Worm (Caenorhabditis elegans): ENCODE data around the gene kmo-2.

kmo-2 gene

DNA sequence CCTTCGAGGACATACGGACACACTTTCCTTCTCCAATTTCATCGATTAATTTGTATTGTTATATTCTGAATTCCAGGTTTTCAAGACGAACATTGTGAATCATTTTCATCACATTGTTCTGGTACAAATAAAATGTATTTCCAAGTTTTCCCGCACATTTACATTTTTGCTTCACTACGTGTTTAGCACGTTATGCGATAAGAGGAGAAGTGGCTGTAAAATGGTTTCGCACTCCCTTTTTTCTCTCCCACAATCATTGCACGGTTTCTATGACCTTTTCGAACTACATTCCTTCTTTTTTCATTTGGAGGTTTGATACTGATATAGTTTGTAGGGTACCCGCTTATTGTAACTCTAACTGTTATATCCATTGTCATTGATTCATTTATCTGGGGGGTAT is 45.4 kb upstream of the kmo-2 start:
- TF ChIP-seq fkh-10 (GFP tag; optimal IDR thresholded peaks at IDR 0.05) (no peak), nhr-28 (tag; optimal IDR thresholded peaks at IDR 0.05) (peak; percentile 91), madf-5 (GFP tag; IDR thresholded peaks at IDR 0.05) (no peak), ceh-32 (tag; optimal IDR thresholded peaks at IDR 0.05; ENCODE audit: poor library complexity) (no peak), pqm-1 (tag; optimal IDR thresholded peaks at IDR 0.05) (peak; percentile 85), nhr-77 (tag; optimal IDR thresholded peaks at IDR 0.05) (peak; percentile 3), aha-1 (tag) (peak; percentile 30), tra-1 (GFP tag; IDR thresholded peaks at IDR 0.05) (no peak), mxl-3 (GFP tag; optimal IDR thresholded peaks at IDR 0.05) (peak; percentile 66), dmd-6 (GFP tag; IDR thresholded peaks at IDR 0.05) (peak; percentile 54), daf-16 (GFP tag; optimal IDR thresholded peaks at IDR 0.05) (no peak), daf-16 (tag; optimal IDR thresholded peaks at IDR 0.05) (no peak), unc-130 (GFP tag; optimal IDR thresholded peaks at IDR 0.05) (no peak), mdl-1 (tag; optimal IDR thresholded peaks at IDR 0.05) (peak in 1 of 2 experiments; percentile 13)

DNA sequence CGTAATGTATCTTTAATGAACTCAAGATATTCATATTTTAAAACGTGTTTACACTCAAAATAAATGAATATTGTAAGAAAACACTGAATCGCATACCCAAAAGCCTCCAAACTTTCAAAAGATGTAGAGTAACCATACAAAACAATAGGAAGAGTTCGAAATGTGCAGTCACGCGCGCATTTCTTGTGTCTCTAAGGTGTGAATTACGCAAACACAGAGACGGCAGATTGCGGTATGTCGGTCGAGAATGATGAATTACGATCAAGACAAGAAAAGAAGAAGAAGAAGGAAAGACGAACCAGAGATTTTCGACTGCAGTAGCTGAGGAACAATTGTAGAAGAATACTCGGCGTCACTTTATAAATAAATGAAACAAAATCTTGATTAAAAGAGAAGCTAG is 43.1 kb upstream of the kmo-2 start, which contains the start of gene lhpp-1:
TSS of gene lhpp-1 (minus strand) at position 354 of the 400 bp plus-strand sequence.
- TF ChIP-seq sdz-12 (GFP tag; optimal IDR thresholded peaks at IDR 0.05) (no peak), fos-1 (tag; optimal IDR thresholded peaks at IDR 0.05) (no peak), F26F4.8 (GFP tag; conservative IDR thresholded peaks at IDR 0.05) (no peak), mdl-1 (tag; optimal IDR thresholded peaks at IDR 0.05) (no peak), mes-2 (tag; optimal IDR thresholded peaks at IDR 0.05; ENCODE audit: poor library complexity, severe bottlenecking) (peak; percentile 19), aha-1 (tag) (peak; percentile 23), nhr-237 (tag; optimal IDR thresholded peaks at IDR 0.05) (no peak), nhr-28 (tag; optimal IDR thresholded peaks at IDR 0.05) (peak; percentile 46), hlh-30 (tag; optimal IDR thresholded peaks at IDR 0.05; ENCODE audit: insufficient read depth) (peak; percentile 56), ZK546.5 (tag; optimal IDR thresholded peaks at IDR 0.05) (no peak), nhr-41 (GFP tag; IDR thresholded peaks at IDR 0.05) (no peak), dpl-1 (GFP tag; optimal IDR thresholded peaks at IDR 0.05) (peak; percentile 11), nhr-6 (tag; optimal IDR thresholded peaks at IDR 0.05) (peak; percentile 53), unc-130 (GFP tag; optimal IDR thresholded peaks at IDR 0.05) (no peak)

DNA sequence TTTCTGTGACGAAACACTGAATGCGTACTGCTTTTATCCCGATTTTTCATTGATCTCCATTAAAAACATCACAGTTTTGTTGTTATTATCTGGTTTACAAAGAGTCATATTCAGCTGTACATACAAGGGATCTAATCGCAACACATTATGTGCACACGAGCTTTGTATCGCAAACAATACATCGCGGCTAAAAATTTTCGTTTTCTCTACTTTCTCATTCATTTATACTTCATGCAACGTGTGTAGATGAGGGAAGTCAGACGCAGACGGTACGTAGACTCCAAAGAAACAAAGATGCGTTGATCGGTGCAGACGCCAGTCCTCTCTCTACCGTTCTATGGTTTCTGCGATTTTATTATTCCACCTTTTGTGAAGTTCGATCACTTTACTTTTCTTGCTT is 38.5 kb upstream of the kmo-2 start, which contains the start of gene nhr-136:
TSS of gene nhr-136 (plus strand) at position 301 of the 400 bp plus-strand sequence.
- TF ChIP-seq mxl-3 (GFP tag; optimal IDR thresholded peaks at IDR 0.05) (peak; percentile 39), fos-1 (tag; optimal IDR thresholded peaks at IDR 0.05) (no peak), daf-16 (GFP tag; optimal IDR thresholded peaks at IDR 0.05) (no peak), daf-16 (tag; optimal IDR thresholded peaks at IDR 0.05) (peak; percentile 5), dve-1 (tag; optimal IDR thresholded peaks at IDR 0.05; ENCODE audit: insufficient read depth) (peak; percentile 26), nhr-28 (tag; optimal IDR thresholded peaks at IDR 0.05) (peak; percentile 42)

DNA sequence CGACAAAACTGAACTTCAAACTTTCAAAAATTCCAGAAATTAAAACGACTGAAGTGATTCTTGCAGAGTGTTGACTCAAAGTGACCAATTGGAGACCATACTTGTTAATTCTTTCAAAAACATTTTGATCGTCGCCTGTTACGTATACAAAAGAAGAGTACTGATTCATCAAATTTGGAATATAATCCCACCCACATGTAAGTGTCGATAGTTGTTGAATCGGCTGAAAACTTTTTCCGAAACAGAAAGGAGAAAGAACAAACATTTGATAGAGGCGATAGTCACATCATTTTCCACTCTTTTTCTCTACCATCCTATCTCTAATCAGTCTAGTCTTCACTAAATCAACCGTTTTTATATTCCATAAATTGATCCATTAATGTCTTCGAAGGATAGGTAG is 35.6 kb upstream of the kmo-2 start, which contains the start of gene nhr-153:
TSS of gene nhr-153 (plus strand) at position 301 of the 400 bp plus-strand sequence.
- TF ChIP-seq dpl-1 (GFP tag; optimal IDR thresholded peaks at IDR 0.05) (no peak), mes-2 (tag; optimal IDR thresholded peaks at IDR 0.05; ENCODE audit: poor library complexity, severe bottlenecking) (no peak), vab-7 (GFP tag; IDR thresholded peaks at IDR 0.05) (no peak), nhr-28 (tag; optimal IDR thresholded peaks at IDR 0.05) (peak; percentile 19), nhr-25 (tag; optimal IDR thresholded peaks at IDR 0.05; ENCODE audit: borderline replicate concordance, insufficient read depth) (no peak), ces-1 (GFP tag; optimal IDR thresholded peaks at IDR 0.05) (no peak), daf-12 (tag; optimal IDR thresholded peaks at IDR 0.05) (no peak), aha-1 (tag) (peak; percentile 67)

DNA sequence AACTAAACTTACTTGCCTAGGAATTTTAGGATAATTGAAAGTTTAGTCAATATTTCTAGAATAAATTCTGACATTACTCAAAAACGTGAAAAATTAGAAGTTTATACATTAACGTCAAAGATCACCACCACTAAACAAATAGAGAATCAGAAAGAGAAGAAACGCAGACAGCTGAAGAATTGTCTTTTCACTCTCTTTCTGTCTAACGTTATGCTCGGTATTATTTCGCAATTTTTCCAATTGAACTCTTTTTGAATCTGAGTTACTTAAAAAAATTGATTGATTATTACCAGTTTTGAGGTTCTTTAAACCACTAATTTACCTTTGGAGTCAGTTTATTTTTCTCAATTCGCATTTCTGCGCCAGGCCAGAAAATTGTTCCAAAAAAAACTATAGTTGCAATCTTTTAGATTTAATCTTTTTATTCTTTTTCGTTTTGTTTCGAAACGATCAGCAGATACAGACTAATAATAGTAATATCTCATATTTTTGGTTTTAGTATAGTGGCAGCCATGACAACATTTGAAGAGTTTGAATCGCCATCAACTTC is 32.5 kb upstream of the kmo-2 start, which contains the start of gene nhr-154:
TSS of gene nhr-154 (plus strand) at position 500 of the 550 bp plus-strand sequence.
- no peak for TF ChIP-seq aly-2 (tag; optimal IDR thresholded peaks at IDR 0.05)
- no peak for TF ChIP-seq fkh-10 (GFP tag; optimal IDR thresholded peaks at IDR 0.05)
- no peak for TF ChIP-seq ceh-82 (tag; optimal IDR thresholded peaks at IDR 0.05)
- no peak for TF ChIP-seq nhr-11 (tag; optimal IDR thresholded peaks at IDR 0.05)
- TF ChIP-seq F26F4.8 (GFP tag; conservative IDR thresholded peaks at IDR 0.05), result no peak
- TF ChIP-seq unc-62 (GFP tag; optimal IDR thresholded peaks at IDR 0.05 in 1 of 2), result no peak
- no peak for TF ChIP-seq unc-62 (tag; optimal IDR thresholded peaks at IDR 0.05)
- TF ChIP-seq aha-1 (tag), result peak; percentile 52
- TF ChIP-seq ces-1 (GFP tag; optimal IDR thresholded peaks at IDR 0.05), result no peak
- TF ChIP-seq lin-29 (GFP tag; IDR thresholded peaks at IDR 0.05), result no peak
- no peak for TF ChIP-seq zip-2 (tag; optimal IDR thresholded peaks at IDR 0.05)
- no peak for TF ChIP-seq duxl-1 (tag; optimal IDR thresholded peaks at IDR 0.05; ENCODE audit: poor library complexity)
- TF ChIP-seq sdz-12 (GFP tag; optimal IDR thresholded peaks at IDR 0.05), result no peak
- no peak for TF ChIP-seq nhr-237 (tag; optimal IDR thresholded peaks at IDR 0.05)
- no peak for TF ChIP-seq mdt-29 (GFP tag; IDR thresholded peaks at IDR 0.05)
- TF ChIP-seq madf-5 (GFP tag; IDR thresholded peaks at IDR 0.05), result no peak
- peak; percentile 20 for TF ChIP-seq mep-1 (tag; optimal IDR thresholded peaks at IDR 0.05)
- TF ChIP-seq madf-9 (GFP tag; conservative IDR thresholded peaks at IDR 0.05), result no peak
- no peak for TF ChIP-seq ceh-28 (tag; optimal IDR thresholded peaks at IDR 0.05)
- no peak for TF ChIP-seq saeg-2 (GFP tag; IDR thresholded peaks at IDR 0.05)
